Fruit fly (Drosophila melanogaster) Kc167 (cell line): Measurements from ENCODE around the gene LSm3.

ENCODE experiments used
- Myc ChIP-seq: fragments of >200 bp; optimal IDR thresholded peaks from 2 replicates; lab custom pipeline; 2017; ENCODE audit warnings: missing external identifiers
- Sin3A ChIP-seq: fragments of >200 bp; optimal IDR thresholded peaks from 2 replicates; lab custom pipeline; 2018; ENCODE audit warnings: missing external identifiers
- h ChIP-seq: fragments of >200 bp; optimal IDR thresholded peaks from 3 replicates; lab custom pipeline; 2018; ENCODE audit warnings: missing external identifiers
- insv ChIP-seq: fragments of >200 bp; optimal IDR thresholded peaks from 3 replicates; lab custom pipeline; 2018; ENCODE audit warnings: missing external identifiers
- psq ChIP-seq: fragments of >200 bp; optimal IDR thresholded peaks from 2 replicates; lab custom pipeline; 2017; ENCODE audit warnings: missing external identifiers
- ttk ChIP-seq: sonication (Bioruptor generic); optimal IDR thresholded peaks from 2 replicates; lab custom pipeline; 2017; ENCODE audit warnings: missing external identifiers

The LSm3 gene

DNA sequence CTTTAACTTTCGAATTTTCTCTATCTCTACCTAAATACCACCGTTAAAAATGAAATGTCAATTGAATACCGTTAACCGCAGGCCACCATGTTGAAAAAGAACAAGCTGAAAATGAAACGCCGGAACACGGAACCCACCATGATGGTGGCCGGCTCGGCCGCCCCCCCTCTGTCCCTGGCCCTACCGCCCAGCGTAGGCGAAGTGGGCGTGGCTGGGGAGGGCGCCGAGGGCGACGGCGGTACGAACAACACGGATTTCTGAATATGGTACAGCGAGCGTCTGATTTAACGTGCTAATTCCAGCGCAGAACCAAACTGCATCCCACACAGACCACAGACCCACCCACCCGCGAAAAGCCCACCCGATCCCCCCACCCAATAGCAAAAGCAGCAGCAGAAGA, 14.4 kb upstream of the LSm3 start:
- no peak for TF ChIP-seq psq (lab: Kevin White, UChicago)
- TF ChIP-seq Myc: no peak
- TF ChIP-seq ttk (lab: Kevin White, UChicago): no peak
- TF ChIP-seq insv (lab: Kevin White, UChicago): no peak
- no peak for TF ChIP-seq Sin3A (lab: Kevin White, UChicago)
- TF ChIP-seq h (lab: Kevin White, UChicago): no peak

DNA sequence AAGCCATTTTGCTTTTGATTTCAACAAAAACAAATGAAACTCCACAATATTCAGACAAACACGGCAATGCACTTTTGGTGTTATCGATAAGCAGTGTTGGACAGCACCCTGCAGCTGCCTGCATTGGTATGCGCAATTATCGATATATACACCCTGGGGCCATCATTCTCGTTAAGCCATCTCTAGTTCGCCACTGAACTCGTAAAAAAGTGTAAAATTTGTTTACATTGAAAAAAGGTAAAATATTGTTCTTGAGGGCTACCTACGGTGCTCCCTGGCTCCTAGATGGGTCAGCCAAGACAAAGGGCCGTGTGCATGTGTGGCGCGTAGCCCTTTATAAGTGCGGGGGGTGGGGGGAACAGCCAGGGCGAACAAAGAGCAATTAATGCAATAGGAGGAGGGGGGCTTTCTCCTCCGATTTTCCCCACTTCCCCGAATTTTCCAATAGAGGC, 9.6 kb upstream of the LSm3 start, which contains the start of the genes CG13603 and CG5902:
Gene CG13603 (minus strand): TSS at position 91 of the 452 bp plus-strand sequence.
Gene CG5902 (plus strand): TSS at position 164 of the 452 bp plus-strand sequence.
- TF ChIP-seq ttk (lab: Kevin White, UChicago) (no peak), Myc (no peak), psq (lab: Kevin White, UChicago) (no peak), h (lab: Kevin White, UChicago) (no peak), Sin3A (lab: Kevin White, UChicago) (no peak), insv (lab: Kevin White, UChicago) (no peak)

DNA sequence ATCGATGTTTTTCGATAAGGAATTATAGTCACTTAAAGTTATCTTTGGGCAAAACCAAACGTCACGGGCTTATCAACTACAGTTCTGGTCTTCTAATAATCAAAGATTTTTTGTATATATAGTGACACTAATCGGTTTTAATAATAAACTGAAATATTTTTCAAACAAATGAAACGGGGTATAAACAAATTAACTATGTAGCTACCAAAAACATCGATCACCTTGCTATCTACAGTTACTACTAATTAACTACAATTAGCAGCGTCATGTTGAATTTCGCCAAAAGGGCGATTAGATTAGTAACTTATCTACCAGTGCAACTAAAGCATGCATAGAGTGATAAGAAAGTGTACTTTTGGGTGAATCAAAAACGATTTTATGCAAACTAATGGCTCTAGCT, 4.7 kb upstream of the LSm3 start:
- TF ChIP-seq Myc (no peak), psq (lab: Kevin White, UChicago) (no peak), ttk (lab: Kevin White, UChicago) (no peak), h (lab: Kevin White, UChicago) (no peak), Sin3A (lab: Kevin White, UChicago) (no peak), insv (lab: Kevin White, UChicago) (no peak)

DNA sequence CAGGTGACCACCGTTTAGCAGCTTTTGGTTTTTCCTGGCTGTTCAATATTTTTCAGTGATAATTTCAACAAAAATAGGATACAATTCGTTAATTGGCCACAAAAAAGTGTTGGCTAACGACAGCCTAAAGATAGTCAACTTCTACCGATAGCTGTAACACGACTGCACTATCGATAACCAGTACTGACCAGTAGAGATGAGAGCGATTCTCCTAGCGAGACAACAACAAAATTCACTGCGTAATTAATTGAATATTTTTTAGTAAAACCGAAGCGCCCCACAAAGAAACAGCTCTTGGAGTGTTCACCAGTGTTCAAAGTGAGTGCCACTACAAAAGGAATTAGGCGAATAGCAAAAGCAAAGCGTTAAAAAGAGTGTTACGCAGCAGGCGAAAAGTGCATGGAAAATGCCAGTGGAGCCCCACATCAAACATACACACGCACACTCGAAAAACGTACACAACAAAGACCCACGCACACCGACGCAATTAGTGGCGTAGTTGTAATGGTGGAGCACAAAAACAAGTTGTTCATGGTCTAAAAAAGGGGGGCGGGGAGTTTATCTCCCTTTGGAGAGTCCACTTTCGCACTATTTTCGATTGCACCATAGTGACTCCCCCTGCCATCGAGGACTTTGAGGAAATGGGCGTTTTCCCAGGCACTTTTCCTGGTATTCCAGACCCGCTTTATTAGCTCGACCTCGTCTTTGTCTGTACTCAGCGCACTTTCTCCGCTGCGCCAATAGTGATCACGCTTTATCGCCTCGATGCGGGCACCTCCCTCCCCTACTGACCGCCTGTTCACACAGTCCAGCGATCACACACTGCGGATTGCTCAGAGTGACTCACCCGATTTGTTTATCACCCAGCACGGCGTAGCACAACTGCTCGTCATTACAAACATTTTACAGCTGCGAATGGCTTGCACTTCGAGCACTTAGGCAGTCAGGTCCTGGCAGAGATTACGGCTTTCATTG, 3.0 kb upstream of the LSm3 start, which contains the start of the genes Epp and Rab7:
Gene Epp (minus strand): TSS at position 94 of the 975 bp plus-strand sequence.
Gene Rab7 (plus strand): TSS at position 186 of the 975 bp plus-strand sequence.
- no peak for TF ChIP-seq Sin3A (lab: Kevin White, UChicago)

DNA sequence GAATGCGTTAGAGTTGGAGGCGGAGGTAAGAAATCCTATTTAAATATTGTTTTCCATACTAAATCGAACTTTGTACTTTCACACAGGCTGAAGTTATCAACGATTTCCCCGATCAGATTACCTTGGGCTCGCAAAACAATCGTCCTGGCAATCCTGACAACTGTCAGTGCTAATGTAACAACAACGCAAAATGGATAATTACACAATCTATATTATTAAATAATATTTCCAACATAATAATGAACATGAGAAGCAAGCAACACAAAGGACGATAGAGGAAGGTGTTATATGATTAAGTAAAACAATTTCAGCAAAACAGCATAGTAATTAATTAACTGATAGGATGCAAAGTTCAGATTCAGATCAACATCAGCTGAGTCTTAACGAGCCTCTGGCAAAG, 1.5 kb upstream of the LSm3 start:
- TF ChIP-seq Sin3A (lab: Kevin White, UChicago): no peak
- TF ChIP-seq h (lab: Kevin White, UChicago): no peak
- TF ChIP-seq psq (lab: Kevin White, UChicago): no peak
- TF ChIP-seq Myc: no peak
- no peak for TF ChIP-seq ttk (lab: Kevin White, UChicago)
- TF ChIP-seq insv (lab: Kevin White, UChicago): no peak

DNA sequence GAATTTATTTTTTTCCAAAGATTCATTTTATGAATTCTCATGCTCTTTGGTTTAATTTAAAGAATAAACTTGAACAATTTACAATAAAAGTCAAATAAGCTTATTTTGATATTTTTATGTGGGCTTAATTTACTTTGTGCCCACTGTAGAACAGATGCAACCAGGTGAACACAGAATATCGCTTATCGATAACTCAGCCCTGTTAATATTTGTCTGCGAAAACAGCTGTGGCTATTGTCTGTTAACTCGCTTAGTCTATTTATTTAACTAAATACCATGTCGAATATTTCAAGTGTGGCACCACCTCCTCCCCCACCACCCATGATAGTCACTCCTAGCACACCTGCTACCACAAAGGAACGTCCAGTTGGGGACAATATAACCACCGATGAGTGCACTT, 602 bp upstream of the LSm3 start, which contains the start of gene CG33108:
Gene CG33108 (plus strand): TSS at position 200 of the 400 bp plus-strand sequence.
- TF ChIP-seq h (lab: Kevin White, UChicago) (no peak), Myc (no peak), insv (lab: Kevin White, UChicago) (no peak), psq (lab: Kevin White, UChicago) (no peak), ttk (lab: Kevin White, UChicago) (no peak), Sin3A (lab: Kevin White, UChicago) (no peak)

DNA sequence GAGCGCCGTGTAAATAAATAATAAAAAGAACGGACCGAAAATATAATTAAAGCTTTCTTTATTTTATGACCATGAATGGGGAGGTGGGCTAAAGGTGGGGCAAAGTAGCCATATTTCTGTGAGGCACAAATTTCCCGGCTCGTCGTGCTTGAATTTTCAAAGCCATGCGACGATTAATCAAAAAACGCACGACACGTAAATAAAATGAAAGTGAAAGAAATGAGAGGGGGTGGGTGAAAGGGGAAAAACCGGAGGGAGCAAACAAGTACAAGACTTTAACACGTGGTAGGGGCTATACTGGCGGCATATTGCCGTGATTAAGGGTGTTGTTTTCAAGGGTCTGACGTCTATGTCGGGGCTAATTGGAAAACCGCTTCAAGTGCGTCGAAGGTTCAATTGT, 5.1 kb downstream of the LSm3 start:
- TF ChIP-seq h (lab: Kevin White, UChicago) (no peak), ttk (lab: Kevin White, UChicago) (no peak), Myc (no peak), insv (lab: Kevin White, UChicago) (no peak), psq (lab: Kevin White, UChicago) (no peak), Sin3A (lab: Kevin White, UChicago) (no peak)

DNA sequence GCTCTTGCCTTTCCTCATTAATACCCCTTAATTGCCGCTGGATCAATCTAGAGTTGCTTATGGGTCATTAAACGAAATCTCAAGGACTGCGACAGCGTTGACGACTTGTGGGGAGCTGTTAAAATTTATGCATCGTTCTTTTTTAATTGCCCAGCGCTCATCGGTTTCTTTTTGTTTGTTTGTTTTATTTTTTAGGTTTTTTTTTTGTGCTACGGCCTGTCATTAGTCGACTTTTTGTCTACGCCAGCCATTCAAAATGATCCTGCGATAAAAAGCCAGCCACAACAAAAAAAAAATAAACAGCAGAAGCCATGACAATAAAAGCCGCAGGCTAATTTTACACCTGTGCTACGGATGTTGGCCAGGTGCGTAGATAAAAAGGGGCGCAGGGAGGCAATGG, 7.9 kb downstream of the LSm3 start:
- no peak for TF ChIP-seq ttk (lab: Kevin White, UChicago)
- no peak for TF ChIP-seq h (lab: Kevin White, UChicago)
- TF ChIP-seq psq (lab: Kevin White, UChicago): no peak
- no peak for TF ChIP-seq insv (lab: Kevin White, UChicago)
- no peak for TF ChIP-seq Myc
- TF ChIP-seq Sin3A (lab: Kevin White, UChicago): no peak

DNA sequence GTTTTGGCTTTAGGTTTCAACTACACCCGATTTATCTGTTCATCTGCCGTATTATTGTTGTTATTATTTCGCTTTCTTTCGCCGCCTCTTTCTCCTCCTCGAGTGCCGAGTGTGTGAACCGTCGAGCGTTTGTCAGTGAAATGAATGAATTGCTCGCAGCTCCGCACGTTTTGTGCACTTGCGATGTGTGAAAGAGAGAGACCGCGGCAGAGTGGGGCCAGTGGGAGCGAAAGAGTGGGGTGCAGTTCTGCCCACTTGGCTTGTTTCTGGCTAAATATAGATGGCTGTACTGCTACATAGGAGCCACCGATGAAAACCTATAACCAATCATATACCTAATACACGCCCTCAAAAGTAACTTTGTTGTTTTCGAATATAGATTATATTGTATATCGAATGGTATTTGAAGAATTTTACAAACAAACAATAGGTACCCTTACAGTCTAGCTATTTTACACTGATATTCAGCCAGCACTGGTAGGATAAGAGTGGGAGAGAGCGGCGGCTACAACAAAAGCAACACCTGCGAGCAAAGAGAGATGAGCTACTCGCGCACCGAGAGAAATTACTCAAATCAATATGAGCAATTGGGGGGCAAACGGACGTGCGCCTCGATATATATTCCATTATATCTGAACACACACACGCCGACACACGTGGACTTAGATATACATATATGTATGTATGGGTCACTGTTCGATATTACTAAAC, 10.5 kb downstream of the LSm3 start:
- TF ChIP-seq ttk (lab: Kevin White, UChicago) (no peak), insv (lab: Kevin White, UChicago) (no peak), Sin3A (lab: Kevin White, UChicago) (no peak), h (lab: Kevin White, UChicago) (no peak)

DNA sequence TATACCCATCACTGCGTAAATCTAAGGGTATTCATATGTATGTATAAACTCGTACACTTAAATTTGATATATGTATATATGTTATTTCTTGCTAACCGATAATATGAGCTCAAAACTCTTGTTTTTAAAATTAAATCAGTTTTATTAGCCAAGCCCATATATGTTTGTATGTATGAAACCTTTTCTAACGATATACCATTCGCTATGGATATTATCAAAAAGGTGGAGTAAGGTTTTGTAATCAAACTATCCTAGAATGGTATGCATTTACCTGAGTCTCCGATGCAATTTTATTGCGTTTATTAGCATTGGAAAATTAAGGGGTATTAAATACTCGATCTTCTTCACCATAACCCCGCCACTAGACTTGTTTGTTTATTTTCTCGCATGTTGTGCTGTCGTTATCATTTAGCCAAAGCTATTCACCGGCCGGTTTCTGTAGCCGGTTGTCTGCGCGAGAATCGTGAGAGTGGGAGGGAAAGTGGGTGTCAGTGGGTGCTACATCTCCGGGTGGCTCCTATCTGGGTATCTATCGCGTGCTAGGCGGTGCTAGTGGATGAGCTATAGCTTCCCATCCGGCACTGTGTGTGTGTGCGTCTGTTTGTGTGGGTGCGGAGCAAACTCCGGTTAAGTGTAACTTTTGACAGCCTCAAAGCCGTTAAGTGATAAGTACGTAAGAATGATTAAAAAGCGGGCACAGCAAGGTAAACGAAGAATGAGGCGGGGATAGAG, 11.9 kb downstream of the LSm3 start:
- TF ChIP-seq h (lab: Kevin White, UChicago) (no peak), Sin3A (lab: Kevin White, UChicago) (no peak), psq (lab: Kevin White, UChicago) (no peak), Myc (no peak), ttk (lab: Kevin White, UChicago) (no peak), insv (lab: Kevin White, UChicago) (no peak)

DNA sequence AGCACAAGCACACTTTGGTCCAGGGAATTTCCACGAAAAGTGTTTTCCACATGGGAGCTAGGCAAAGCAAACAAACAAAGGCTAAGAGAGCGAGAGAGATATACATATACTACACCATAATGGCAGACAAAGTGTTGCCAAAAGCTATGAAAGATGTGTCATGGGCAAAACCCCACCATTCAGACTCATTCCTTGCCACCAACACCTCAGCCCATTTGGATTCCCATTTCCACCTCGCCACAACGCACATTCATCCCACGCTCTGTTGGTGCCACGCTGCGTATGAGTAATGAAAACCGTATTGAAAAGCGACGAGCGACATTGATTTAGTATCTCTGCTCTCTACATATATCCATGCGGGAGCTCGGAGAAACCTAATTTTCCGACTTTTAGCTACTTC, 12.8 kb downstream of the LSm3 start:
- no peak for TF ChIP-seq h (lab: Kevin White, UChicago)
- TF ChIP-seq insv (lab: Kevin White, UChicago): no peak
- no peak for TF ChIP-seq psq (lab: Kevin White, UChicago)
- no peak for TF ChIP-seq Myc
- no peak for TF ChIP-seq ttk (lab: Kevin White, UChicago)
- TF ChIP-seq Sin3A (lab: Kevin White, UChicago): no peak
